Fruit fly (Drosophila melanogaster): Measurements from ENCODE around the gene tut.
A peak's percentile ranks its signal among the peaks of the same experiment; 100 is the strongest.

Gene tut

dm6 chr3L:8186627-8187396, 23.7 kb downstream of the tut start, which contains the start of the genes ERR and Atg18a (continued):
- TF ChIP-seq CG10267 (tag; optimal IDR thresholded peaks at IDR 0.05) (peak; percentile 98), cad (GFP tag; optimal IDR thresholded peaks at IDR 0.05) (no peak), CG9797 (GFP tag; optimal IDR thresholded peaks at IDR 0.05) (peak; percentile 50), vnd (GFP tag; IDR thresholded peaks at IDR 0.05; ENCODE audit: partially characterized antibody) (peak; percentile 60; the same call in 2 of the 3 replicates), CG16779 (GFP tag; IDR thresholded peaks at IDR 0.05) (peak; percentile 76; the same call in 1 of the 2 replicates), CG9437 (GFP tag; optimal IDR thresholded peaks at IDR 0.05) (no peak), Hey (tag; optimal IDR thresholded peaks at IDR 0.05) (peak; percentile 57), CG3726 (GFP tag; IDR thresholded peaks at IDR 0.05) (peak; percentile 84; the same call in 2 of the 3 replicates), CG9932 (GFP tag; IDR thresholded peaks at IDR 0.05) (peak; percentile 97), CG17361 (GFP tag; IDR thresholded peaks at IDR 0.05) (peak; percentile 92), amos (GFP tag; IDR thresholded peaks at IDR 0.05; ENCODE audit: partially characterized antibody) (peak; percentile 65), ac (GFP tag; optimal IDR thresholded peaks at IDR 0.05) (no peak), CG3281 (GFP tag; optimal IDR thresholded peaks at IDR 0.05) (peak; percentile 87), CG10209 (GFP tag; optimal IDR thresholded peaks at IDR 0.05) (peak; percentile 74), HmgD (GFP tag; optimal IDR thresholded peaks at IDR 0.05) (peak; percentile 79), unpg (GFP tag; optimal IDR thresholded peaks at IDR 0.05) (peak; percentile 71), Hsf (GFP tag; optimal IDR thresholded peaks at IDR 0.05) (peak; percentile 91), ase (GFP tag; IDR thresholded peaks at IDR 0.05) (peak; percentile 78), slou (GFP tag; optimal IDR thresholded peaks at IDR 0.05) (peak; percentile 87), CG6683 (GFP tag; optimal IDR thresholded peaks at IDR 0.05) (peak; percentile 35), Opbp (GFP tag; IDR thresholded peaks at IDR 0.05; ENCODE audit: partially characterized antibody) (peak; percentile 51; the same call in 1 of the 3 replicates), otp (GFP tag; IDR thresholded peaks at IDR 0.05) (0 out of 3 replicates have a peak, but pooled peaks have one; percentile 50), CG8478 (optimal IDR thresholded peaks at IDR 0.05) (peak; percentile 76), CG33557 (GFP tag; optimal IDR thresholded peaks at IDR 0.05) (peak; percentile 76), da (GFP tag; optimal IDR thresholded peaks at IDR 0.05) (peak; percentile 1), rib (GFP tag; IDR thresholded peaks at IDR 0.05) (peak; percentile 77), CG13775 (GFP tag; optimal IDR thresholded peaks at IDR 0.05) (peak; percentile 90), tio (GFP tag; optimal IDR thresholded peaks at IDR 0.05) (no peak), Blimp-1 (GFP tag; optimal IDR thresholded peaks at IDR 0.05) (peak; percentile 60), hkb (optimal IDR thresholded peaks at IDR 0.05) (peak; percentile 93), hkb (GFP tag; IDR thresholded peaks at IDR 0.05) (peak; percentile 62), Antp (GFP tag; optimal IDR thresholded peaks at IDR 0.05) (peak; percentile 85), CG3407 (GFP tag; optimal IDR thresholded peaks at IDR 0.05) (peak; percentile 28), sqz (GFP tag; optimal IDR thresholded peaks at IDR 0.05) (no peak), pnt (GFP tag; optimal IDR thresholded peaks at IDR 0.05) (peak; percentile 79), danr (GFP tag; IDR thresholded peaks at IDR 0.05) (peak; percentile 79; the same call in 1 of the 2 replicates), CG17186 (GFP tag; optimal IDR thresholded peaks at IDR 0.05) (peak; percentile 85), CG9609 (GFP tag; optimal IDR thresholded peaks at IDR 0.05) (peak; percentile 76), esg (GFP tag; conservative IDR thresholded peaks at IDR 0.05) (peak; percentile 87), Fer3 (tag; optimal IDR thresholded peaks at IDR 0.05) (peak; percentile 82), CG6175 (GFP tag; IDR thresholded peaks at IDR 0.05) (peak; percentile 76; the same call in 2 of the 3 replicates), CG10959 (GFP tag; IDR thresholded peaks at IDR 0.05) (peak; percentile 41; the same call in 1 of the 2 replicates), cas (GFP tag; IDR thresholded peaks at IDR 0.05) (peak; percentile 83), CG14710 (tag; optimal IDR thresholded peaks at IDR 0.05) (peak; percentile 90), CG11247 (GFP tag; IDR thresholded peaks at IDR 0.05) (peak; percentile 80), CG3995 (GFP tag; optimal IDR thresholded peaks at IDR 0.05) (peak; percentile 51), abd-A (tag; optimal IDR thresholded peaks at IDR 0.05) (no peak), lbe (GFP tag; optimal IDR thresholded peaks at IDR 0.05) (peak; percentile 65), CG3065 (GFP tag; optimal IDR thresholded peaks at IDR 0.05) (peak; percentile 13)

Data from whole organism, embryonic.